Fruit fly (Drosophila melanogaster) whole organism, embryonic: ENCODE results near the gene RpS3.

Experiments used
- ATbp ChIP-seq: fragments of 200-800 bp; sonication (Bioruptor generic); optimal IDR thresholded peaks from 2 replicates; lab custom pipeline; 2017; ENCODE audit warnings: missing biosample characterization, mild to moderate bottlenecking, missing genetic modification characterization, missing genetic modification reagents
- B-H1 ChIP-seq: fragments of 200-800 bp; sonication (Bioruptor generic); IDR thresholded peaks from 3 replicates; pipeline ENCODE4 v1.3.6; 2022; ENCODE audit warnings: missing biosample characterization, missing genetic modification characterization
- B-H2 ChIP-seq: fragments of 200-800 bp; sonication (Bioruptor generic); optimal IDR thresholded peaks from 2 replicates; lab custom pipeline; 2018; ENCODE audit warnings: missing biosample characterization, mild to moderate bottlenecking, missing genetic modification characterization
- Bdp1 ChIP-seq: fragments of 200-800 bp; sonication (Bioruptor generic); optimal IDR thresholded peaks from 3 replicates; lab custom pipeline; 2016; ENCODE audit warnings: missing biosample characterization, missing genetic modification characterization
- CG10959 ChIP-seq: fragments of 200-800 bp; sonication (Bioruptor generic); IDR thresholded peaks from 2 replicates; pipeline ENCODE4 v1.3.6; 2022; ENCODE audit warnings: missing biosample characterization, missing genetic modification characterization
- CG11085 ChIP-seq: fragments of 200-800 bp; sonication (Bioruptor generic); IDR thresholded peaks from 2 replicates; pipeline ENCODE4 v1.3.6; 2022; ENCODE audit warnings: missing biosample characterization, missing genetic modification characterization
- CG11093 ChIP-seq: fragments of 200-800 bp; sonication (Bioruptor generic); IDR thresholded peaks from 3 replicates; pipeline ENCODE4 v1.3.6; 2022; ENCODE audit warnings: missing biosample characterization, missing genetic modification characterization
- CG11695 ChIP-seq: fragments of 200-800 bp; sonication (Bioruptor generic); IDR thresholded peaks from 3 replicates; pipeline ENCODE4 v1.3.6; 2022; ENCODE audit warnings: missing biosample characterization, missing genetic modification characterization
- CG12299 ChIP-seq: fragments of 200-800 bp; sonication (Bioruptor generic); optimal IDR thresholded peaks from 2 replicates; lab custom pipeline; 2018; ENCODE audit warnings: missing biosample characterization, mild to moderate bottlenecking, missing genetic modification characterization
- CG14710 ChIP-seq: fragments of 200-800 bp; sonication (Bioruptor generic); optimal IDR thresholded peaks from 3 replicates; lab custom pipeline; 2019; ENCODE audit warnings: missing biosample characterization, mild to moderate bottlenecking, missing genetic modification characterization, moderate library complexity
- CG15269 ChIP-seq: fragments of 200-800 bp; sonication (Bioruptor generic); optimal IDR thresholded peaks from 2 replicates; lab custom pipeline; 2018; ENCODE audit warnings: missing biosample characterization, mild to moderate bottlenecking, missing genetic modification characterization, moderate library complexity
- CG17612 ChIP-seq: fragments of 200-800 bp; sonication (Bioruptor generic); IDR thresholded peaks from 2 replicates; pipeline ENCODE4 v1.3.6; 2022; ENCODE audit warnings: missing biosample characterization, missing genetic modification characterization
- CG1832 ChIP-seq: fragments of 200-800 bp; sonication (Bioruptor generic); optimal IDR thresholded peaks from 2 replicates; lab custom pipeline; 2017; ENCODE audit warnings: missing biosample characterization, mild to moderate bottlenecking, missing genetic modification characterization, inconsistent platforms
- CG18599 ChIP-seq: fragments of 200-800 bp; sonication (Bioruptor generic); optimal IDR thresholded peaks from 3 replicates; lab custom pipeline; 2017; ENCODE audit warnings: missing biosample characterization, missing genetic modification characterization, mild to moderate bottlenecking, moderate library complexity, missing genetic modification reagents
- CG31224 ChIP-seq: fragments of 200-800 bp; sonication (Bioruptor generic); IDR thresholded peaks from 2 replicates; pipeline ENCODE4 v1.3.6; 2022; ENCODE audit warnings: missing biosample characterization, missing genetic modification characterization
- CG42726 ChIP-seq: fragments of 200-800 bp; sonication (Bioruptor generic); IDR thresholded peaks from 2 replicates; pipeline ENCODE4 v1.3.6; 2022; ENCODE audit warnings: missing biosample characterization, missing genetic modification characterization; ENCODE audit not compliant: partially characterized antibody
- CG4854 ChIP-seq: fragments of 200-800 bp; sonication (Bioruptor generic); optimal IDR thresholded peaks from 2 replicates; lab custom pipeline; 2016; ENCODE audit warnings: missing biosample characterization, missing genetic modification characterization, inconsistent platforms
- CG7357 ChIP-seq: fragments of 200-800 bp; sonication (Bioruptor generic); IDR thresholded peaks from 3 replicates; pipeline ENCODE4 v1.3.6; 2022; ENCODE audit warnings: missing biosample characterization, missing genetic modification characterization
- D ChIP-seq, 2 experiments: fragments of 200-800 bp in 1 of 2; fragments of >200 bp in 1 of 2; sonication (Bioruptor generic) in 1 of 2; optimal IDR thresholded peaks; 2 replicates in 1 of 2; 3 replicates in 1 of 2; lab custom pipeline; 2017; ENCODE audit warnings: mild to moderate bottlenecking in 1 of 2, missing biosample characterization in 1 of 2, missing genetic modification characterization in 1 of 2, missing genetic modification reagents in 1 of 2
- Dip3 ChIP-seq: fragments of 200-800 bp; sonication (Bioruptor generic); optimal IDR thresholded peaks from 3 replicates; lab custom pipeline; 2016; ENCODE audit warnings: missing biosample characterization, missing genetic modification characterization
- E2f1 ChIP-seq: fragments of 200-800 bp; sonication (Bioruptor generic); IDR thresholded peaks from 2 replicates; pipeline ENCODE4 v1.3.6; 2022; ENCODE audit warnings: missing biosample characterization, missing genetic modification characterization
- Fer1 ChIP-seq: fragments of 200-800 bp; sonication (Bioruptor generic); optimal IDR thresholded peaks from 2 replicates; lab custom pipeline; 2017; ENCODE audit warnings: missing biosample characterization, mild to moderate bottlenecking, missing genetic modification characterization
- Fer2 ChIP-seq: fragments of 200-800 bp; sonication (Bioruptor generic); optimal IDR thresholded peaks from 2 replicates; lab custom pipeline; 2018; ENCODE audit warnings: missing biosample characterization, mild to moderate bottlenecking, missing genetic modification characterization, moderate library complexity
- HLH54F ChIP-seq: fragments of 200-800 bp; sonication (Bioruptor generic); optimal IDR thresholded peaks from 3 replicates; lab custom pipeline; 2016; ENCODE audit warnings: missing biosample characterization, missing genetic modification characterization
- HLHmδ ChIP-seq: fragments of 200-800 bp; sonication (Bioruptor generic); optimal IDR thresholded peaks from 2 replicates; lab custom pipeline; 2018; ENCODE audit warnings: missing biosample characterization, mild to moderate bottlenecking, missing genetic modification characterization, moderate library complexity
- Hmr ChIP-seq: fragments of 200-800 bp; sonication (Bioruptor generic); optimal IDR thresholded peaks from 3 replicates; lab custom pipeline; 2017; ENCODE audit warnings: mild to moderate bottlenecking, missing biosample characterization, missing genetic modification reagents, missing genetic modification characterization
- Med ChIP-seq: fragments of 200-800 bp; sonication (Bioruptor generic); peaks from one replicate; lab custom pipeline; 2016; ENCODE audit warnings: missing biosample characterization, missing genetic modification characterization, mild to moderate bottlenecking, inconsistent platforms, moderate library complexity
- NC2β ChIP-seq: fragments of 200-800 bp; sonication (Bioruptor generic); optimal IDR thresholded peaks from 2 replicates; lab custom pipeline; 2016; ENCODE audit warnings: missing biosample characterization, missing genetic modification characterization
- Nf-YC ChIP-seq: fragments of 200-800 bp; optimal IDR thresholded peaks from 3 replicates; lab custom pipeline; 2019; ENCODE audit warnings: missing biosample characterization, mild to moderate bottlenecking, missing genetic modification characterization, moderate library complexity
- Oli ChIP-seq: fragments of 200-800 bp; sonication (Bioruptor generic); optimal IDR thresholded peaks from 2 replicates; lab custom pipeline; 2018; ENCODE audit warnings: missing biosample characterization, mild to moderate bottlenecking, missing genetic modification characterization, moderate library complexity
- Optix ChIP-seq: fragments of 200-800 bp; sonication (Bioruptor generic); IDR thresholded peaks from 3 replicates; pipeline ENCODE4 v1.3.6; 2022; ENCODE audit warnings: missing biosample characterization, missing genetic modification characterization
- Sin3A ChIP-seq: fragments of >200 bp; optimal IDR thresholded peaks from 2 replicates; lab custom pipeline; 2018
- Sox102F ChIP-seq: fragments of 200-800 bp; sonication (Bioruptor generic); optimal IDR thresholded peaks from 2 replicates; lab custom pipeline; 2018; ENCODE audit warnings: missing biosample characterization, mild to moderate bottlenecking, missing genetic modification characterization, moderate library complexity
- Stat92E ChIP-seq, 3 experiments: fragments of >200 bp in 2 of 3; fragments of 200-800 bp in 1 of 3; sonication (Bioruptor generic) in 1 of 3; optimal IDR thresholded peaks; 2 replicates each; lab custom pipeline; 2017 to 2019; ENCODE audit warnings: missing biosample characterization in 3 of 3, missing genetic modification characterization in 3 of 3, mild to moderate bottlenecking in 1 of 3, moderate library complexity in 1 of 3
- cas ChIP-seq: fragments of 200-800 bp; sonication (Bioruptor generic); IDR thresholded peaks from 2 replicates; pipeline ENCODE4 v1.3.6; 2022; ENCODE audit warnings: missing biosample characterization, missing genetic modification characterization
- crol ChIP-seq: fragments of 200-800 bp; sonication (Bioruptor generic); IDR thresholded peaks from 2 replicates; pipeline ENCODE4 v1.3.6; 2022; ENCODE audit warnings: missing biosample characterization, missing genetic modification characterization
- danr ChIP-seq: fragments of 200-800 bp; sonication (Bioruptor generic); IDR thresholded peaks from 2 replicates; pipeline ENCODE4 v1.3.6; 2022; ENCODE audit warnings: missing biosample characterization, missing genetic modification characterization
- en ChIP-seq: fragments of 200-800 bp; sonication (Bioruptor generic); optimal IDR thresholded peaks from 2 replicates; lab custom pipeline; 2016; ENCODE audit warnings: missing biosample characterization, missing genetic modification characterization
- luna ChIP-seq: fragments of 200-800 bp; sonication (Bioruptor generic); optimal IDR thresholded peaks from 2 replicates; lab custom pipeline; 2016; ENCODE audit warnings: missing biosample characterization, missing genetic modification characterization
- odd ChIP-seq: fragments of 200-800 bp; sonication (Bioruptor generic); optimal IDR thresholded peaks from 2 replicates; lab custom pipeline; 2017; ENCODE audit warnings: missing biosample characterization, mild to moderate bottlenecking, missing genetic modification characterization
- prd ChIP-seq, 3 experiments: fragments of >200 bp in 2 of 3; fragments of 200-800 bp in 1 of 3; sonication (Bioruptor generic) in 1 of 3; optimal IDR thresholded peaks in 2 of 3; IDR thresholded peaks in 1 of 3; 2 replicates in 2 of 3; 3 replicates in 1 of 3; pipeline versions ENCODE4 v1.3.6 to Lab custom; 2017 to 2022; ENCODE audit warnings: missing biosample characterization in 1 of 3, missing genetic modification characterization in 1 of 3
- pzg ChIP-seq: fragments of 200-800 bp; sonication (Bioruptor generic); optimal IDR thresholded peaks from 3 replicates; lab custom pipeline; 2018; ENCODE audit warnings: missing biosample characterization, mild to moderate bottlenecking, missing genetic modification characterization, moderate library complexity
- salm ChIP-seq: fragments of 200-800 bp; sonication (Bioruptor generic); optimal IDR thresholded peaks from 2 replicates; lab custom pipeline; 2018; ENCODE audit warnings: missing biosample characterization, mild to moderate bottlenecking, missing genetic modification characterization
- schlank ChIP-seq: fragments of 200-800 bp; sonication (Bioruptor generic); optimal IDR thresholded peaks from 2 replicates; lab custom pipeline; 2018; ENCODE audit warnings: missing biosample characterization, mild to moderate bottlenecking, missing genetic modification characterization
- sob ChIP-seq: fragments of 200-800 bp; sonication (Bioruptor generic); IDR thresholded peaks from 2 replicates; pipeline ENCODE4 v1.3.6; 2022; ENCODE audit warnings: missing biosample characterization, missing genetic modification characterization
- toy ChIP-seq: fragments of 200-800 bp; sonication (Bioruptor generic); IDR thresholded peaks from 2 replicates; pipeline ENCODE4 v1.3.6; 2022; ENCODE audit warnings: missing biosample characterization, missing genetic modification characterization
- tx ChIP-seq: fragments of 200-800 bp; sonication (Bioruptor generic); optimal IDR thresholded peaks from 2 replicates; lab custom pipeline; 2016; ENCODE audit warnings: missing biosample characterization, missing genetic modification characterization
- zen2 ChIP-seq: fragments of 200-800 bp; sonication (Bioruptor generic); IDR thresholded peaks from 3 replicates; pipeline ENCODE4 v1.3.6; 2022; ENCODE audit warnings: missing biosample characterization, missing genetic modification characterization; ENCODE audit not compliant: partially characterized antibody

RpS3 gene

dm6 chr3R:23332535-23333333, 25.9 kb upstream of the RpS3 start (continued):
- TF ChIP-seq D (optimal IDR thresholded peaks at IDR 0.05; lab: Kevin White, UChicago): no peak
- TF ChIP-seq D (GFP tag; optimal IDR thresholded peaks at IDR 0.05; lab: Kevin White, UChicago): peak; percentile 68
- TF ChIP-seq tx: peak; percentile 41
- no peak for TF ChIP-seq danr (GFP tag; lab: Robert Waterston, UW)
- no peak for TF ChIP-seq pzg (GFP tag; lab: Kevin White, UChicago)
- no peak for TF ChIP-seq B-H1 (GFP tag; lab: Robert Waterston, UW)
- peak; percentile 61 for TF ChIP-seq CG14710 (tag; lab: Kevin White, UChicago)
- TF ChIP-seq CG7357: no peak
- peak; percentile 31; the same call in 1 of the 2 replicates for TF ChIP-seq sob
- TF ChIP-seq HLHmδ (GFP tag; lab: Kevin White, UChicago): no peak
- no peak for TF ChIP-seq Sin3A
- TF ChIP-seq CG31224 (GFP tag; lab: Robert Waterston, UW): peak; percentile 43; the same call in 1 of the 2 replicates
- peak; percentile 39 for TF ChIP-seq CG15269 (tag; lab: Kevin White, UChicago)
- TF ChIP-seq CG17612 (GFP tag; lab: Robert Waterston, UW): no peak
- TF ChIP-seq E2f1 (GFP tag; lab: Robert Waterston, UW): no peak; the same call in 1 of the 2 replicates
- TF ChIP-seq Stat92E (GFP tag; optimal IDR thresholded peaks at IDR 0.05; lab: Kevin White, UChicago): no peak
- TF ChIP-seq Sox102F (GFP tag; lab: Kevin White, UChicago): peak; percentile 79
- TF ChIP-seq Oli (tag; lab: Kevin White, UChicago): peak; percentile 74
- TF ChIP-seq cas (GFP tag; lab: Robert Waterston, UW): no peak
- TF ChIP-seq CG12299 (tag; lab: Kevin White, UChicago): no peak
- TF ChIP-seq salm (tag; lab: Kevin White, UChicago): no peak
- TF ChIP-seq CG4854 (GFP tag; lab: Kevin White, UChicago): peak; percentile 3
- TF ChIP-seq CG11085 (GFP tag; lab: Robert Waterston, UW): no peak
- TF ChIP-seq Optix: no peak
- no peak for TF ChIP-seq toy (GFP tag; lab: Robert Waterston, UW)
- TF ChIP-seq CG10959 (GFP tag; lab: Robert Waterston, UW): no peak
- TF ChIP-seq B-H2 (GFP tag; lab: Kevin White, UChicago): no peak
- TF ChIP-seq prd (optimal IDR thresholded peaks at IDR 0.05; lab: Kevin White, UChicago): no peak
- peak; percentile 14; the same call in 1 of the 3 replicates for TF ChIP-seq prd (GFP tag; IDR thresholded peaks at IDR 0.05; lab: Robert Waterston, UW)
- no peak for TF ChIP-seq CG1832 (GFP tag; lab: Kevin White, UChicago)
- TF ChIP-seq CG18599 (GFP tag; lab: Kevin White, UChicago): peak; percentile 51
- TF ChIP-seq Bdp1: no peak
- no peak for TF ChIP-seq zen2 (GFP tag; lab: Robert Waterston, UW)
- TF ChIP-seq Hmr: peak; percentile 55
- peak; percentile 23 for TF ChIP-seq Fer2 (tag; lab: Kevin White, UChicago)
- no peak for TF ChIP-seq NC2β
- TF ChIP-seq CG42726 (GFP tag; lab: Robert Waterston, UW): no peak
- peak; percentile 27 for TF ChIP-seq odd (GFP tag; lab: Kevin White, UChicago)
- TF ChIP-seq ATbp (GFP tag; lab: Kevin White, UChicago): peak; percentile 48
- TF ChIP-seq CG11695: 0 out of 3 replicates have a peak, but pooled peaks have one; percentile 24
- TF ChIP-seq CG11093 (GFP tag; lab: Robert Waterston, UW): no peak
- peak; percentile 60 for TF ChIP-seq Fer1 (GFP tag; lab: Kevin White, UChicago)
- no peak for TF ChIP-seq schlank (tag; lab: Kevin White, UChicago)
- TF ChIP-seq Nf-YC (tag; lab: Kevin White, UChicago): no peak
- TF ChIP-seq Dip3 (GFP tag; lab: Kevin White, UChicago): peak; percentile 33
- no peak for TF ChIP-seq crol (GFP tag; lab: Robert Waterston, UW)
- TF ChIP-seq Med: peak; percentile 88
- TF ChIP-seq HLH54F (GFP tag; lab: Kevin White, UChicago): peak; percentile 31
- no peak for TF ChIP-seq luna
- no peak for TF ChIP-seq en (GFP tag; lab: Kevin White, UChicago)
